Fruit fly (Drosophila melanogaster): ENCODE measurements around the gene Ptp61F.

Gene Ptp61F

dm6 chr3L:1335428-1335764 is 139.7 kb downstream of the Ptp61F start:
- TF ChIP-seq fd59A (GFP tag; optimal IDR thresholded peaks at IDR 0.05) (no peak), lz (GFP tag; optimal IDR thresholded peaks at IDR 0.05) (peak; percentile 61), CG10631 (GFP tag; optimal IDR thresholded peaks at IDR 0.05) (peak; percentile 26), CG16779 (tag; optimal IDR thresholded peaks at IDR 0.05) (no peak), CG7368 (GFP tag; optimal IDR thresholded peaks at IDR 0.05) (peak; percentile 41), Eip78C (GFP tag) (peak; percentile 94), CG11762 (GFP tag; optimal IDR thresholded peaks at IDR 0.05; ENCODE audit: insufficient read depth) (peak; percentile 26), Gug (GFP tag; IDR thresholded peaks at IDR 0.05) (peak; percentile 70), CG6792 (GFP tag; optimal IDR thresholded peaks at IDR 0.05) (peak; percentile 17), CG6163 (GFP tag; IDR thresholded peaks at IDR 0.05) (peak; percentile 81), CG8319 (GFP tag; optimal IDR thresholded peaks at IDR 0.05) (no peak), CG11294 (GFP tag; IDR thresholded peaks at IDR 0.05) (peak; percentile 81), Ets21C (GFP tag; optimal IDR thresholded peaks at IDR 0.05) (no peak), CG4318 (GFP tag; optimal IDR thresholded peaks at IDR 0.05) (no peak), net (GFP tag; optimal IDR thresholded peaks at IDR 0.05) (peak; percentile 55), pdm3 (GFP tag; optimal IDR thresholded peaks at IDR 0.05) (peak; percentile 60), Met (GFP tag; optimal IDR thresholded peaks at IDR 0.05) (peak; percentile 64), fkh (GFP tag; optimal IDR thresholded peaks at IDR 0.05) (no peak), Ets96B (tag; optimal IDR thresholded peaks at IDR 0.05) (no peak), Sox102F (GFP tag; optimal IDR thresholded peaks at IDR 0.05) (peak; percentile 51), Lpt (GFP tag; optimal IDR thresholded peaks at IDR 0.05) (peak; percentile 62), dsx (GFP tag; optimal IDR thresholded peaks at IDR 0.05; ENCODE audit: poor library complexity, severe bottlenecking) (no peak), fd85E (GFP tag; optimal IDR thresholded peaks at IDR 0.05) (no peak), Sox15 (GFP tag; optimal IDR thresholded peaks at IDR 0.05) (no peak), ss (GFP tag; optimal IDR thresholded peaks at IDR 0.05) (no peak), Hr4 (GFP tag; optimal IDR thresholded peaks at IDR 0.05) (peak; percentile 86), CG6276 (GFP tag; optimal IDR thresholded peaks at IDR 0.05) (no peak), dac (GFP tag; optimal IDR thresholded peaks at IDR 0.05) (peak; percentile 27), Eip93F (GFP tag; optimal IDR thresholded peaks at IDR 0.05) (no peak), CG31627 (GFP tag; optimal IDR thresholded peaks at IDR 0.05) (peak; percentile 60), spab (GFP tag; optimal IDR thresholded peaks at IDR 0.05) (no peak), CG15336 (GFP tag; IDR thresholded peaks at IDR 0.05) (peak; percentile 86), cyc (GFP tag; optimal IDR thresholded peaks at IDR 0.05) (peak; percentile 56), topi (GFP tag; optimal IDR thresholded peaks at IDR 0.05) (peak; percentile 63), acj6 (GFP tag; optimal IDR thresholded peaks at IDR 0.05) (peak; percentile 57), CG8632 (GFP tag; optimal IDR thresholded peaks at IDR 0.05) (no peak), CG6854 (GFP tag; optimal IDR thresholded peaks at IDR 0.05) (no peak), CG32006 (GFP tag; optimal IDR thresholded peaks at IDR 0.05) (peak; percentile 67), achi (GFP tag; optimal IDR thresholded peaks at IDR 0.05) (peak; percentile 58), CG34406 (GFP tag; optimal IDR thresholded peaks at IDR 0.05) (peak; percentile 24), esn (GFP tag; optimal IDR thresholded peaks at IDR 0.05) (peak; percentile 68), CG3919 (GFP tag; optimal IDR thresholded peaks at IDR 0.05) (peak; percentile 69), CG8119 (GFP tag; IDR thresholded peaks at IDR 0.05) (peak; percentile 61; the same call in 1 of the 3 replicates), salr (GFP tag; optimal IDR thresholded peaks at IDR 0.05) (no peak), CG1621 (tag; optimal IDR thresholded peaks at IDR 0.05) (no peak), CG11902 (GFP tag; optimal IDR thresholded peaks at IDR 0.05) (no peak), CG9139 (GFP tag; optimal IDR thresholded peaks at IDR 0.05) (no peak), OdsH (GFP tag; optimal IDR thresholded peaks at IDR 0.05) (peak; percentile 59), CG3032 (tag; optimal IDR thresholded peaks at IDR 0.05) (no peak), eg (GFP tag; IDR thresholded peaks at IDR 0.05) (peak; percentile 85), svp (GFP tag) (peak; percentile 88), Hr38 (GFP tag; optimal IDR thresholded peaks at IDR 0.05) (no peak), Sox14 (GFP tag; optimal IDR thresholded peaks at IDR 0.05) (peak; percentile 67)
